Fruit fly (Drosophila melanogaster) whole organism, embryonic: ENCODE data around the gene CG10068.

ENCODE experiments used
- CG30020 ChIP-seq: fragments of 200-800 bp; optimal IDR thresholded peaks from 2 replicates; lab custom pipeline; 2019; ENCODE audit warnings: missing biosample characterization, mild to moderate bottlenecking, missing genetic modification characterization, moderate library complexity
- dan ChIP-seq: fragments of 200-800 bp; sonication (Bioruptor generic); IDR thresholded peaks from 2 replicates; pipeline ENCODE4 v1.3.6; 2022; ENCODE audit warnings: missing biosample characterization, missing genetic modification characterization
- nerfin-2 ChIP-seq: fragments of 200-800 bp; sonication (Bioruptor generic); IDR thresholded peaks from 2 replicates; pipeline ENCODE4 v1.3.6; 2022; ENCODE audit warnings: missing biosample characterization, missing genetic modification characterization; ENCODE audit not compliant: partially characterized antibody
- pfk ChIP-seq: fragments of 200-800 bp; sonication (Bioruptor generic); optimal IDR thresholded peaks from 2 replicates; lab custom pipeline; 2018; ENCODE audit warnings: missing biosample characterization, mild to moderate bottlenecking, missing genetic modification characterization, moderate library complexity

DNA sequence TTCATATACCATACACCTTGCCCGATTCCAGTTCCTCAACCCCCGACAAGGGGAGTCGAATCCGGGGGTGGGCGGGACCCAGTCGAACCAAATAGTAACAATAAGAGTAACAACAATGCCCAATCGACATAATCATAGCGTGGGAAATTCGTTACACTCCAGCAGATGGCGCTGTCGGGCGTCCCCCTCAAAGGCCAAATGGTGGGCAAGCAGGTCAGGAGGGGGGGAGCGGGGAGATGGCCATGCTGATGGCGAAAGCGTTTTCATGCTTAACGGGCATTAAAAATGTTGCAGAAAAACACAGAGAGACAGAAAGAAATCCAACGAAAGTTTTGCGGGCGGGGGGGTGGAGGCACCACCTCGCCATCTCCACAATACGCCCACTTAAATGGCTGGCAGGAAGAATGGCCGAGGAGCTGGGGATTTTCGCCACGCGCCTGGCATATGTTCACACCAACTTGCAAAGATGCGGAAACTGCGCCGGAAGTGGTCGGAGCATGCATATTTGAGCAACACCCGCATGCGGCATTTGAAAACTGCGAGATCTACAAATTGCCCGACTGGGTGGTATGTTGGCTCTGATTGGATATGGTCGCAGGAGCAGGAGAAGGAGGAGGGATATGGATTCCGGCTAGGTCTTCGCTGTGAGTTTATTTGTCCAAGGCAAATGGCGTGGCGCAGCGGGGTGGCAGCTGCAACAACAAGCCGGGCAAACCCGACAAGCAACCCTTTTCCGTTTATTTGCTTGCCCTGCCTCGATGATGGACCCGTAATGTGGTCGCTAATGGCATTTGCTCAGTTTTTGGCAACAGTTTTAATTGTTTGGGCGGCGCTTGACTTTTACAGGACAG lies 11.6 kb upstream of the CG10068 start:
- TF ChIP-seq dan (GFP tag; lab: Robert Waterston, UW): no peak
- TF ChIP-seq pfk (GFP tag; lab: Kevin White, UChicago): no peak
- no peak for TF ChIP-seq nerfin-2 (GFP tag; lab: Robert Waterston, UW)
- TF ChIP-seq CG30020: no peak
